Worm (Caenorhabditis elegans): Measurements from ENCODE around the gene lem-2.
A peak's percentile ranks its signal among the peaks of the same experiment; 100 is the strongest.

Gene lem-2

ce11 chrII:14094590-14094989 lies 31.3 kb downstream of the lem-2 start, which contains the start of gene col-87:
Gene col-87 (minus strand): TSS chrII:14094690.
- TF ChIP-seq aha-1 (tag; optimal IDR thresholded peaks at IDR 0.05) (no peak), ama-1 (optimal IDR thresholded peaks at IDR 0.05) (no peak), vab-15 (tag; optimal IDR thresholded peaks at IDR 0.05) (no peak), zip-4 (GFP tag; optimal IDR thresholded peaks at IDR 0.05) (no peak), lin-39 (tag; optimal IDR thresholded peaks at IDR 0.05) (no peak), egl-13 (tag; optimal IDR thresholded peaks at IDR 0.05) (no peak), aly-2 (tag; optimal IDR thresholded peaks at IDR 0.05) (no peak), hpl-2 (GFP tag; optimal IDR thresholded peaks at IDR 0.05) (no peak), nhr-28 (tag; optimal IDR thresholded peaks at IDR 0.05) (no peak), unc-62 (GFP tag; optimal IDR thresholded peaks at IDR 0.05) (no peak), grh-1 (GFP tag; IDR thresholded peaks at IDR 0.05) (no peak), nhr-237 (tag; optimal IDR thresholded peaks at IDR 0.05) (no peak), pqm-1 (tag; optimal IDR thresholded peaks at IDR 0.05) (no peak), ceh-82 (tag; optimal IDR thresholded peaks at IDR 0.05) (no peak), xbp-1 (tag; optimal IDR thresholded peaks at IDR 0.05) (no peak), nhr-77 (tag; optimal IDR thresholded peaks at IDR 0.05) (no peak), blmp-1 (tag; optimal IDR thresholded peaks at IDR 0.05) (no peak)

ce11 chrII:14095875-14096274 lies 32.6 kb downstream of the lem-2 start:
- no peak for TF ChIP-seq lin-15B (tag; optimal IDR thresholded peaks at IDR 0.05)
- TF ChIP-seq isw-1 (GFP tag; IDR thresholded peaks at IDR 0.05), result no peak

ce11 chrII:14096814-14097213 lies 33.6 kb downstream of the lem-2 start:
- TF ChIP-seq swsn-7 (tag; optimal IDR thresholded peaks at IDR 0.05) (no peak), snpc-4 (tag; optimal IDR thresholded peaks at IDR 0.05) (peak; percentile 4)

- no peak for TF ChIP-seq ceh-88 (GFP tag; IDR thresholded peaks at IDR 0.05)
These were observed 34.3 kb downstream of the lem-2 start, which contains the start of gene Y39G8C.2 for ce11 chrII:14097518-14097917. Gene Y39G8C.2 (minus strand): TSS chrII:14097618.

- peak; percentile 48 for TF ChIP-seq lin-14 (GFP tag; optimal IDR thresholded peaks at IDR 0.05)
- no peak for TF ChIP-seq nhr-19 (GFP tag; conservative IDR thresholded peaks at IDR 0.05)
These were observed 35.1 kb downstream of the lem-2 start for ce11 chrII:14098348-14098747.

ce11 chrII:14100963-14101362 lies 37.7 kb downstream of the lem-2 start, which contains the start of gene bkip-1:
Gene bkip-1 (plus strand): TSS chrII:14101263.
- TF ChIP-seq zip-4 (GFP tag; optimal IDR thresholded peaks at IDR 0.05), result no peak
- no peak for TF ChIP-seq xbp-1 (tag; optimal IDR thresholded peaks at IDR 0.05)
- no peak for TF ChIP-seq ceh-82 (tag; optimal IDR thresholded peaks at IDR 0.05)
- no peak for TF ChIP-seq fkh-4 (tag; optimal IDR thresholded peaks at IDR 0.05; ENCODE audit: borderline replicate concordance)

ce11 chrII:14102112-14102511 lies 38.9 kb downstream of the lem-2 start:
- TF ChIP-seq dpl-1 (GFP tag; optimal IDR thresholded peaks at IDR 0.05), result peak in 1 of 3 experiments; percentile 22
- no peak for TF ChIP-seq nhr-11 (tag; optimal IDR thresholded peaks at IDR 0.05)
- TF ChIP-seq dsc-1 (tag; optimal IDR thresholded peaks at IDR 0.05), result no peak
- TF ChIP-seq efl-3 (GFP tag; optimal IDR thresholded peaks at IDR 0.05), result no peak
- no peak for TF ChIP-seq zag-1 (tag; optimal IDR thresholded peaks at IDR 0.05)
- no peak for TF ChIP-seq nhr-19 (GFP tag; conservative IDR thresholded peaks at IDR 0.05)
- no peak for TF ChIP-seq ceh-88 (GFP tag; IDR thresholded peaks at IDR 0.05)
- no peak for TF ChIP-seq sptf-1 (tag; optimal IDR thresholded peaks at IDR 0.05)
- no peak for TF ChIP-seq nhr-28 (tag; optimal IDR thresholded peaks at IDR 0.05)
- TF ChIP-seq Y116A8C.19 (tag; optimal IDR thresholded peaks at IDR 0.05; ENCODE audit: borderline replicate concordance), result no peak
- no peak for TF ChIP-seq fkh-10 (GFP tag; optimal IDR thresholded peaks at IDR 0.05)
- no peak for TF ChIP-seq lin-14 (GFP tag; optimal IDR thresholded peaks at IDR 0.05)
- no peak for TF ChIP-seq swsn-7 (tag; optimal IDR thresholded peaks at IDR 0.05)
- no peak for TF ChIP-seq tlp-1 (tag; optimal IDR thresholded peaks at IDR 0.05)
- no peak for TF ChIP-seq efl-1 (optimal IDR thresholded peaks at IDR 0.05)
- peak in 1 of 2 experiments; percentile 15 for TF ChIP-seq efl-1 (GFP tag; optimal IDR thresholded peaks at IDR 0.05 in 1 of 2)
- no peak for TF ChIP-seq elt-2 (tag; optimal IDR thresholded peaks at IDR 0.05)
- no peak for TF ChIP-seq sox-4 (tag; optimal IDR thresholded peaks at IDR 0.05)
- TF ChIP-seq pax-3 (tag; optimal IDR thresholded peaks at IDR 0.05), result no peak
- no peak for TF ChIP-seq unc-130 (tag; optimal IDR thresholded peaks at IDR 0.05)
- no peak for TF ChIP-seq fkh-4 (tag; optimal IDR thresholded peaks at IDR 0.05; ENCODE audit: borderline replicate concordance)
- TF ChIP-seq ztf-4 (tag; optimal IDR thresholded peaks at IDR 0.05), result no peak
- peak in 1 of 2 experiments; percentile 4 for TF ChIP-seq lsy-2 (tag; optimal IDR thresholded peaks at IDR 0.05)
- TF ChIP-seq ama-1 (optimal IDR thresholded peaks at IDR 0.05), result no peak
